Worm (Caenorhabditis elegans): Measurements from ENCODE around the gene Y54G2A.44.

Y54G2A.44 gene

DNA sequence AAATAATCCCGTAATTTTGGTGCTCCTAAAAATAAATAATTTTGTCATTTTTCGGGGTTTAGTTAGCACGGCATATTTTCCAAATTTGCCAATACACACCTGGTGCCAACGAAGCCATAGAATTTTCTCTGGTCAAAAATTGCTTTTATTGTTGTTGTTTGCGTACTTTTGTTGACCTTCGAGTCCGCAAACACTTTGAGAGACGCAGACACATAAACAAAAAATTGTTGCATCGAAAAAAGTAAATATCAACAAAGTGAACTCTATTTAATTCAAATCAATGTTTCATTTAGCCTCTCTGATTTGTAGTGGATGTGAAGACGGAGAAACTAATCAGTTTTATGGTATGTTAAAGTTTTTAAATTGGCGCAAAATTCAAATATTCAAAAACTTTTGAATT is 44.6 kb downstream of the Y54G2A.44 start, which contains the start of gene Y54G2A.40:
Y54G2A.40 (plus strand) TSS at position 213 of the 400 bp plus-strand sequence.
- TF ChIP-seq attf-5 (GFP tag; optimal IDR thresholded peaks at IDR 0.05): peak; percentile 55
- TF ChIP-seq unc-130 (GFP tag; optimal IDR thresholded peaks at IDR 0.05): no peak
- no peak for TF ChIP-seq ceh-79 (tag; optimal IDR thresholded peaks at IDR 0.05)
- peak; percentile 6 for TF ChIP-seq nhr-80 (tag; optimal IDR thresholded peaks at IDR 0.05)
- TF ChIP-seq athp-1 (tag; optimal IDR thresholded peaks at IDR 0.05): no peak
- TF ChIP-seq Y53G8AR.9 (GFP tag; conservative IDR thresholded peaks at IDR 0.05): no peak
- TF ChIP-seq sptf-2 (GFP tag; optimal IDR thresholded peaks at IDR 0.05): no peak
- peak; percentile 58 for TF ChIP-seq hmg-1.2 (GFP tag; IDR thresholded peaks at IDR 0.05)
- no peak for TF ChIP-seq dpl-1 (GFP tag; optimal IDR thresholded peaks at IDR 0.05)
- no peak for TF ChIP-seq atf-7 (tag; optimal IDR thresholded peaks at IDR 0.05)
- no peak for TF ChIP-seq repo-1 (tag; optimal IDR thresholded peaks at IDR 0.05)
- TF ChIP-seq aptf-2 (GFP tag; conservative IDR thresholded peaks at IDR 0.05): no peak
- TF ChIP-seq tlf-1 (GFP tag; optimal IDR thresholded peaks at IDR 0.05): no peak
- TF ChIP-seq lir-1 (GFP tag; conservative IDR thresholded peaks at IDR 0.05): no peak
- no peak for TF ChIP-seq lin-40 (tag; optimal IDR thresholded peaks at IDR 0.05)

DNA sequence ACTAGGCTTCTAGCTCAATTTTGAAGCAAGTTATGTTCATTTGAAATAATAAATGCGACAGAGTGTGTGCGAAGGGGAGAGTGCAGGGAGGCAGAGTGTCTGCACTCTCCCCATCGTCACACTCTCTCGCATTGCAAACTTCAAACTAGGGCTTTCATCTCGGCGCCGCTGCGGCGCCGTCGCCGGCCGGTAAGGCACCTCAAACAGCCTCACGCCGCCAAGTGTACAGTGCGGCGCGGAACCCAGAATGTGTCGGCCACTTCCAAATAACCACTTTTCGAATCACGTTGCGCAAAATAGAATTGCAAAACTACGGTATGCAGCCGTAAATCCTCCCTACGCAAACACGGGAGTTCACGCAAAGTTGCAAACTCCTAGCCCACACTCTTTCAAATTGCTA is 47.6 kb downstream of the Y54G2A.44 start:
- TF ChIP-seq F23B12.7 (tag; optimal IDR thresholded peaks at IDR 0.05; ENCODE audit: insufficient read depth): no peak
- TF ChIP-seq snpc-4 (GFP tag; optimal IDR thresholded peaks at IDR 0.05): no peak
- peak in 1 of 4 experiments; percentile 78 for TF ChIP-seq snpc-4 (tag; optimal IDR thresholded peaks at IDR 0.05)
- TF ChIP-seq hlh-12 (tag; optimal IDR thresholded peaks at IDR 0.05): no peak
- peak; percentile 64 for TF ChIP-seq zfh-2 (GFP tag; conservative IDR thresholded peaks at IDR 0.05)
- TF ChIP-seq cebp-2 (GFP tag; IDR thresholded peaks at IDR 0.05): 0 out of 2 replicates have a peak, but pooled peaks have one; percentile 26
- no peak for TF ChIP-seq C06A6.2 (GFP tag; conservative IDR thresholded peaks at IDR 0.05)
- TF ChIP-seq ztf-22 (GFP tag; optimal IDR thresholded peaks at IDR 0.05): no peak

DNA sequence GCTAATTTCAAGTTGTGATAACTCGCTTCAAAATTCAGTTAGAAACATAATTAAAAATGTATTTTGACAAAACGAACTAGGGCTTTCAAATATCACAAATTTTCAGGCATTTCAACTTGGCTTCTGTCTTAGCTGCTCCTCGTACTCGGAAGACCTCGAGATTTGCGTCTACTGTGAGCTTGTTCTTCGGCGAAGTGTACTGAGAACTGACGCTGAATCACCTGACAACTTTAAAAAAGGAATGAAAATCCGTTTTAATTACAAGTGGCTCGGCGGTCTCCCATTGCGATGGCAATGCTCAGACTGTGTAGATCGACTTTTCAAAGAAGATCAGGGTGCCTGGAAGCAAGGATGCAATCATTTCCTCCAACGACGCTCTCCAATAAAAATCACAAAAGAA is 48.9 kb downstream of the Y54G2A.44 start, which contains the start of gene clec-85:
clec-85 (plus strand) TSS at position 301 of the 400 bp plus-strand sequence.
- no peak for TF ChIP-seq nhr-80 (tag; optimal IDR thresholded peaks at IDR 0.05)
- no peak for TF ChIP-seq efl-1 (GFP tag; optimal IDR thresholded peaks at IDR 0.05)
- no peak for TF ChIP-seq xnd-1 (tag; optimal IDR thresholded peaks at IDR 0.05)
- TF ChIP-seq aptf-3 (GFP tag; IDR thresholded peaks at IDR 0.05): no peak

DNA sequence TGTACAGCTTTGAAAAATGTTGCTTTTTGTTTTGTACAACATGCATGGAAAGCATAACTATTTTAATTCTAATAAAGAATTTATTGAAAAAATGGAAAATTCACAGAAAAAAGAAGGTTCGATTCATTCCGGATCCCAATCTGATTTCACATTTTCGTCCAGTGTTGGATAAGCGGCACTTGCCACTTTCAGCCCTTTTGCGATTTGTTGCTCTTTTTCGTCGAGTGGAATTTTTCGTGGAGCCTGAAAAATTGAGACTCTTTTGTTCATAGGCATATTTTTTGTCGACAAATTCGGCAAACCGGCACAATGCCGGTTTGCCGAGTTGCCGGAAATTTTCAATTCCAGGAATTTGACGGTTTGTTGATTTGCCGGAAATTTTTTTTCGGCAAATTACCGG is 50.0 kb downstream of the Y54G2A.44 start:
- no peak for TF ChIP-seq F52B5.7 (tag; optimal IDR thresholded peaks at IDR 0.05)
- no peak for TF ChIP-seq ztf-25 (GFP tag; IDR thresholded peaks at IDR 0.05)
- no peak for TF ChIP-seq nfya-1 (tag; optimal IDR thresholded peaks at IDR 0.05; ENCODE audit: borderline replicate concordance, insufficient read depth)
- no peak for TF ChIP-seq ccch-3 (GFP tag; optimal IDR thresholded peaks at IDR 0.05)
- TF ChIP-seq mel-28 (tag; optimal IDR thresholded peaks at IDR 0.05; ENCODE audit: borderline replicate concordance): no peak
- TF ChIP-seq repo-1 (tag; optimal IDR thresholded peaks at IDR 0.05): no peak
- TF ChIP-seq ceh-40 (GFP tag; IDR thresholded peaks at IDR 0.05): no peak
- no peak for TF ChIP-seq let-607 (tag; optimal IDR thresholded peaks at IDR 0.05)
- no peak for TF ChIP-seq rpc-1 (optimal IDR thresholded peaks at IDR 0.05)
- no peak for TF ChIP-seq rpc-1 (tag; optimal IDR thresholded peaks at IDR 0.05)
- TF ChIP-seq pbrm-1 (GFP tag; IDR thresholded peaks at IDR 0.05): no peak
- no peak for TF ChIP-seq ztf-18 (tag; optimal IDR thresholded peaks at IDR 0.05)
- no peak for TF ChIP-seq ekl-4 (GFP tag; IDR thresholded peaks at IDR 0.05)
- no peak for TF ChIP-seq ztf-26 (tag; optimal IDR thresholded peaks at IDR 0.05)
- no peak for TF ChIP-seq F22D6.2 (tag; optimal IDR thresholded peaks at IDR 0.05)
- TF ChIP-seq chd-7 (tag; optimal IDR thresholded peaks at IDR 0.05): no peak
- no peak for TF ChIP-seq ceh-58 (GFP tag; IDR thresholded peaks at IDR 0.05)
- no peak for TF ChIP-seq Y53G8AR.9 (GFP tag; conservative IDR thresholded peaks at IDR 0.05)
- no peak for TF ChIP-seq unc-62 (GFP tag; optimal IDR thresholded peaks at IDR 0.05)
- TF ChIP-seq zfh-2 (GFP tag; conservative IDR thresholded peaks at IDR 0.05): no peak
- no peak for TF ChIP-seq egl-18 (GFP tag; IDR thresholded peaks at IDR 0.05)

Data from whole organism, young adult.